Fruit fly (Drosophila melanogaster): Measurements from ENCODE around the gene CG15443.

CG15443 gene

DNA sequence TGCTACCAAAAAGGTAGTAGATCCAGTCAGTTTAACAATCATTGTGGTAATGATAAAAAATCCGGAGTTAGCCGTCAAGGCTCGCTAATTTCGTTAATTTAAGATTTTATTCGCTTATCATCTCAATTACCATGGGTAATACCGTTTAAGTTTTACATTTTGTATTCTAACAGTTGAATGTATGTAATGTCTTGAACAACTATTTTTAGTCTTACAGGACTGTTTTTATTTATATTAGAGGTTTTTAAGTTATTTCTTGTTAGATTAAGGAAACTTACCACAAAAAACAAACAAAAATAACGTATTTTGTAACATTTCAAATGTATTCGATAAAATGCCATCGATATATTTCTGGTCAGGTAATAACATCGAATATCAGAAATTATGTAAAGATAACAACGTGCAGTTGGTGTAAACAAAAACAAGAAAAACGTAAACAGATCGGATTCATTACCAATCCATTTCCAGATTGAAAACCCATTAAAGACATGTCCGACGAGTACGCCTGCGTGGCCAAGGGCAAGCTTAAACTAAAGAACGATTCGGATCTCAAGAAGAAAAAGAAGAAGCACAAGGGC, 21.1 kb downstream of the CG15443 start, which contains the start of the genes Sfp24F and CG15432 (continued):
- TF ChIP-seq CG13287 (GFP tag; IDR thresholded peaks at IDR 0.05; ENCODE audit: partially characterized antibody) (peak; percentile 77), CG2116 (GFP tag; optimal IDR thresholded peaks at IDR 0.05) (peak; percentile 72), Scr (GFP tag; IDR thresholded peaks at IDR 0.05; ENCODE audit: partially characterized antibody) (peak; percentile 65), CG14710 (tag; optimal IDR thresholded peaks at IDR 0.05) (peak; percentile 40), ap (GFP tag; IDR thresholded peaks at IDR 0.05) (no peak), tna (GFP tag; IDR thresholded peaks at IDR 0.05; ENCODE audit: partially characterized antibody) (peak; percentile 39; the same call in 1 of the 2 replicates), gfzf (GFP tag; optimal IDR thresholded peaks at IDR 0.05) (peak; percentile 32), Sry-δ (GFP tag; optimal IDR thresholded peaks at IDR 0.05) (peak; percentile 51), Camta (GFP tag; optimal IDR thresholded peaks at IDR 0.05) (no peak), Myb (GFP tag; optimal IDR thresholded peaks at IDR 0.05) (peak; percentile 94), stwl (tag; optimal IDR thresholded peaks at IDR 0.05) (peak; percentile 83), en (GFP tag; optimal IDR thresholded peaks at IDR 0.05) (no peak), Dp (GFP tag; optimal IDR thresholded peaks at IDR 0.05) (peak; percentile 67), unc-4 (GFP tag; IDR thresholded peaks at IDR 0.05; ENCODE audit: partially characterized antibody) (peak; percentile 55), Hey (tag; optimal IDR thresholded peaks at IDR 0.05) (no peak), CG15011 (GFP tag; optimal IDR thresholded peaks at IDR 0.05) (no peak), CG10959 (GFP tag; IDR thresholded peaks at IDR 0.05) (no peak), Dref (GFP tag; IDR thresholded peaks at IDR 0.05) (peak; percentile 83), kni (GFP tag; optimal IDR thresholded peaks at IDR 0.05) (no peak), cato (GFP tag; optimal IDR thresholded peaks at IDR 0.05; ENCODE audit: borderline replicate concordance) (no peak), CG1603 (tag; optimal IDR thresholded peaks at IDR 0.05) (peak; percentile 99), CG13624 (GFP tag; optimal IDR thresholded peaks at IDR 0.05) (no peak), CG16813 (GFP tag; IDR thresholded peaks at IDR 0.05; ENCODE audit: partially characterized antibody) (peak; percentile 43; the same call in 1 of the 3 replicates), dpn (GFP tag; optimal IDR thresholded peaks at IDR 0.05) (no peak), pzg (GFP tag; optimal IDR thresholded peaks at IDR 0.05) (peak; percentile 56), CG3163 (GFP tag; optimal IDR thresholded peaks at IDR 0.05) (no peak), Hr78 (GFP tag; optimal IDR thresholded peaks at IDR 0.05) (no peak), Dll (GFP tag; IDR thresholded peaks at IDR 0.05; ENCODE audit: partially characterized antibody) (peak; percentile 73), CG10267 (tag; optimal IDR thresholded peaks at IDR 0.05) (peak; percentile 26), CG30020 (tag; optimal IDR thresholded peaks at IDR 0.05) (peak; percentile 76), BEAF-32 (GFP tag; optimal IDR thresholded peaks at IDR 0.05) (peak; percentile 62), CG13296 (GFP tag; optimal IDR thresholded peaks at IDR 0.05) (no peak), pum (GFP tag; optimal IDR thresholded peaks at IDR 0.05) (no peak), H2.0 (GFP tag; IDR thresholded peaks at IDR 0.05) (no peak), Xbp1 (GFP tag; optimal IDR thresholded peaks at IDR 0.05) (no peak), E2f2 (GFP tag; IDR thresholded peaks at IDR 0.05) (peak; percentile 76), CG4617 (GFP tag; optimal IDR thresholded peaks at IDR 0.05; ENCODE audit: borderline replicate concordance) (peak; percentile 38), Opbp (GFP tag; IDR thresholded peaks at IDR 0.05; ENCODE audit: partially characterized antibody) (peak; percentile 39; the same call in 1 of the 3 replicates)

Data from whole organism, embryonic.